Fruit fly (Drosophila melanogaster) S2 (cell line): ENCODE data around the gene Atg18b.
A peak's percentile ranks its signal among the peaks of the same experiment; 100 is the strongest.

Experiments
- CG8478 ChIP-seq: fragments of >200 bp; optimal IDR thresholded peaks from 2 replicates; lab custom pipeline; 2018
- CTCF ChIP-seq, 2 experiments: fragments of >200 bp; optimal IDR thresholded peaks; 2 replicates each; lab custom pipeline; 2018

Atg18b gene

dm6 chr2L:21237748-21238459, 17.5 kb upstream of the Atg18b start:
- TF ChIP-seq CTCF (optimal IDR thresholded peaks at IDR 0.05; lab: Kevin White, UChicago) (peak; percentile 85 to 96), CG8478 (lab: Kevin White, UChicago) (no peak)

DNA sequence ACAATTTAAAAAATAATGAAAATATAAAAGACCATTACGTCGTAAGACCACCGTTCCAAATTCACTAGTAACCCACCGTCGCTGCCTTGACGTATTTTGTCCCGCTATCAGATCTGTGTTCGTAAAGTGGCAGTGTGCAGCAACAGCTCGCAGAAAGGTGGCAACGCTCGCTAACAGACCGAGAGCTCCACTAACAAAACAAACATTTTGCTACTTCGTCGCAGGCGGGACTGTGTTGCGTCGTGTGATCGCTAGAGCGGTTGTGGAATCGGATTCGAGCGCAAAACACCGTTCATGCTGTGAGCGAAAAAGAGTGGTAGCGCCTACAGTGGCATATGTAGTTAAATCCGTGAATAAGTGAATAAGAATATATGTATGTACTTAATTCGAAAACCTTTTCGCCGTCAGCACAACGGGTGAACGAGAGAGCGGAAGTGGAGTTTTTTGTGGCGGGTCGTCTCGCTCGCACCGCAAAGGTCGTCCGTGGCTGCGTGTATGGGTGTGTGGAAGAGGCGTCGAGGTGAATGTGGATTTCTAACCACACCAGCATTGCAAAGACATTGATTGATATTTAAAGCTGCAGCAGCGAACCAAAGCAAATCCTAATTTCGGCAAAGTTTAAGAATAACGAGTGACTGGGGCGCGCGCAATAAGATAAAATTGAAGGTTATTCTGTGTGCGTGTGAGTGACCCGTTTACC, 16.8 kb upstream of the Atg18b start, which contains the start of gene Hr39:
Hr39 (plus strand) TSS at position 203 of the 700 bp plus-strand sequence.
- TF ChIP-seq CG8478 (lab: Kevin White, UChicago): no peak
- TF ChIP-seq CTCF (optimal IDR thresholded peaks at IDR 0.05; lab: Kevin White, UChicago): peak; percentile 69 to 72

dm6 chr2L:21236633-21237032, 16.3 kb upstream of the Atg18b start, which contains the start of gene CG31626:
CG31626 (minus strand) TSS chr2L:21236733.
- TF ChIP-seq CTCF (optimal IDR thresholded peaks at IDR 0.05; lab: Kevin White, UChicago) (no peak), CG8478 (lab: Kevin White, UChicago) (no peak)

- TF ChIP-seq CG8478 (lab: Kevin White, UChicago) (no peak), CTCF (optimal IDR thresholded peaks at IDR 0.05; lab: Kevin White, UChicago) (no peak)
These were observed 15.1 kb upstream of the Atg18b start for dm6 chr2L:21235463-21235862.

DNA sequence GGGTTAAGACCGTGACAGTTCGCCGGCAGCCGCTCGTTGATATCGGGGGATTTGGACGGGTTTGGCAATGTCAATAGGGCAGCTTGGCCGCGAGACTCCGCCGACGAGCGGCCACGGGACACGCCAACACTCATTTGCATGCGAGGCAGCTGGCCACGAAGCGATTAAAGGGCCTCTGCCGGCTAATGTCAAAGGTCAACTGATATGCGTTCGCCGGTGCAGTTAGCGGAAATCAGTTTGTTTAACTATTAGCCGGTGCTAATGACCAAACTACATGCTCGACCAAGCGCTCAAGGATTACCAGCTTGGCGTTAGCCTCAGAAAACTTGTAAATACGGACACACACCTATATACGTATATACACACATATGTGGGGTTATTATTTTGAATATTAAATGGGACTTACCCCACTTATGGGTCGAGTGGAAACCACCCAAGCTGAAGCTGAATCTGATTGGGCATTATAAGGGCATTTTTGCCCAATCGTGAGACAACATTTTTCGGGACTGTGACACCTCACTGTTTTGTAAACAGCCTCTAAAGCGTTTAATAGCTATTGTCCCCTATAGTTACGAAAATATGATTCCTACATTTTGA, 14.1 kb upstream of the Atg18b start:
- TF ChIP-seq CG8478 (lab: Kevin White, UChicago) (no peak), CTCF (optimal IDR thresholded peaks at IDR 0.05; lab: Kevin White, UChicago) (no peak)

dm6 chr2L:21233430-21233829, 13.1 kb upstream of the Atg18b start:
- TF ChIP-seq CTCF (optimal IDR thresholded peaks at IDR 0.05; lab: Kevin White, UChicago) (no peak), CG8478 (lab: Kevin White, UChicago) (no peak)

dm6 chr2L:21221778-21222177, 1.4 kb upstream of the Atg18b start:
- TF ChIP-seq CG8478 (lab: Kevin White, UChicago): no peak

dm6 chr2L:21221114-21221578, 774 bp upstream of the Atg18b start, which contains the start of gene CG8677:
CG8677 (plus strand) TSS chr2L:21221312.
- TF ChIP-seq CTCF (optimal IDR thresholded peaks at IDR 0.05; lab: Kevin White, UChicago) (peak; percentile 19 to 44), CG8478 (lab: Kevin White, UChicago) (no peak)

DNA sequence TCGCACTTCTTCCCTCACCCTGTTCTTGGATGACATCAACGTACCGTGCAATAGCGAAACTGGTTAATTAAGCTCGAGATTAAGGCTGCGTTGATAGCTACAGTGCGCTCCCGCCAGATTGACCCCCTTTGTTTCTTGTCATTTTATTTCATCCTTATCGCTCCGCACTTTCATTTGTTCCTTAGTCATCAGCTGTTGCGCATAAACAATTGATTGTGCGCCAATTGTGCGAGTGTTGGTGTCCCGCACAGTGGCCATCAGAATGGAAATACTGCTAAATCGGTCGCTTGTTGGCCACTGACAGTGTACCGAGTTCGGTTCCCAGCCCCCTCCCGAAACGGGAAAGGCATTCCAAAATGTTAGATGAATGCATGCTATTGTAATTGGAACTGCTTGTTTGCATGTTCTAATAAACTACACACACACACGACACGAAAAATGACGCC, 709 bp downstream of the Atg18b start:
- no peak for TF ChIP-seq CTCF (optimal IDR thresholded peaks at IDR 0.05; lab: Kevin White, UChicago)
- TF ChIP-seq CG8478 (lab: Kevin White, UChicago): no peak

- no peak for TF ChIP-seq CTCF (optimal IDR thresholded peaks at IDR 0.05; lab: Kevin White, UChicago)
- TF ChIP-seq CG8478 (lab: Kevin White, UChicago): no peak
These were observed 1.5 kb downstream of the Atg18b start for dm6 chr2L:21218912-21219246.

dm6 chr2L:21218240-21218911, 2.0 kb downstream of the Atg18b start, which contains the start of gene CG8679:
CG8679 (minus strand) TSS chr2L:21218544.
- TF ChIP-seq CTCF (optimal IDR thresholded peaks at IDR 0.05; lab: Kevin White, UChicago): peak; percentile 37 to 57
- TF ChIP-seq CG8478 (lab: Kevin White, UChicago): no peak

DNA sequence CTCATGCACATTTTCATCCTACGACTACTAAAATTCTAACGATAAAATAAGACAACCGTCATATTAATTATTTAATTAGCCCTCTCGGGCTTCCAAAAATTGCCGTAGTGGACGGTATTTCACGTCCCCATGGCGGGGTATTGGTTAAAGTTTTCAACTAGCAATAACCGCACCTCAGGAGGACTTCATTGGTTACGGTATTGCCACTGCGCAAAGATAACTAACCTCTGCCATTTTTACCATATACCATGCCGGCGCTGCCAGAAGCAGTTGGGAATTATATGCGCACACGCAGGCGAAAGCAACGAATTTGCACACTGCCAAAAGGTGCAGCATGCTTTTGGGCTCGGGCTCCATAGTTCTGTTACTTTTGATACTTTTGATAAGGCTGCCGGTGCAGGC, 5.4 kb downstream of the Atg18b start:
- TF ChIP-seq CG8478 (lab: Kevin White, UChicago) (no peak), CTCF (optimal IDR thresholded peaks at IDR 0.05; lab: Kevin White, UChicago) (no peak)

- TF ChIP-seq CG8478 (lab: Kevin White, UChicago) (no peak), CTCF (optimal IDR thresholded peaks at IDR 0.05; lab: Kevin White, UChicago) (no peak)
These were observed 14.2 kb downstream of the Atg18b start, which contains the start of gene clumsy for dm6 chr2L:21206193-21206592. clumsy (plus strand) TSS chr2L:21206493.

- TF ChIP-seq CTCF (optimal IDR thresholded peaks at IDR 0.05; lab: Kevin White, UChicago) (no peak), CG8478 (lab: Kevin White, UChicago) (no peak)
These were observed 17.7 kb downstream of the Atg18b start, which contains the start of gene CG31988 for dm6 chr2L:21202702-21203101. CG31988 (minus strand) TSS chr2L:21202802.
